Worm (Caenorhabditis elegans) whole organism, mixed stage, embryonic: ENCODE measurements around the gene rol-1.

Experiments used
- M03D4.4 ChIP-seq: sonication (generic microtip); optimal IDR thresholded peaks from 2 replicates; lab custom pipeline; 2017; ENCODE audit warnings: mild to moderate bottlenecking, missing genetic modification characterization, missing compliant biosample characterization
- bed-3 ChIP-seq: fragments of 200-800 bp; sonication (Bioruptor generic); optimal IDR thresholded peaks from 3 replicates; lab custom pipeline; 2018; ENCODE audit warnings: mild to moderate bottlenecking, missing genetic modification characterization, moderate library complexity, missing compliant biosample characterization
- blmp-1 ChIP-seq: fragments of 150-350 bp; optimal IDR thresholded peaks from 2 replicates; lab custom pipeline; 2014; ENCODE audit warnings: missing biosample characterization, missing genetic modification characterization
- ceh-43 ChIP-seq: fragments of 200-800 bp; sonication (Bioruptor generic); optimal IDR thresholded peaks from 2 replicates; lab custom pipeline; 2018; ENCODE audit warnings: mild to moderate bottlenecking, missing genetic modification characterization, moderate library complexity, missing compliant biosample characterization
- ceh-83 ChIP-seq: fragments of 200-800 bp; sonication (Bioruptor generic); optimal IDR thresholded peaks from 2 replicates; lab custom pipeline; 2018; ENCODE audit warnings: mild to moderate bottlenecking, missing genetic modification characterization, missing compliant biosample characterization
- ces-1 ChIP-seq: fragments of 150-350 bp; optimal IDR thresholded peaks from 2 replicates; lab custom pipeline; 2014; ENCODE audit warnings: missing biosample characterization, missing genetic modification reagents, missing genetic modification characterization
- drap-1 ChIP-seq: fragments of 200-800 bp; sonication (Bioruptor generic); optimal IDR thresholded peaks from 3 replicates; lab custom pipeline; 2018; ENCODE audit warnings: mild to moderate bottlenecking, missing genetic modification characterization, missing compliant biosample characterization
- elt-1 ChIP-seq: sonication (generic microtip); optimal IDR thresholded peaks from 2 replicates; lab custom pipeline; 2017; ENCODE audit warnings: missing genetic modification characterization, mild to moderate bottlenecking, missing compliant biosample characterization, antibody characterized with exemption, moderate library complexity, borderline replicate concordance; ENCODE audit not compliant: insufficient read depth
- elt-3 ChIP-seq: fragments of 150-350 bp; optimal IDR thresholded peaks from 2 replicates; lab custom pipeline; 2014; ENCODE audit warnings: missing biosample characterization, missing genetic modification characterization
- flh-1 ChIP-seq: fragments of 200-800 bp; sonication (Bioruptor generic); optimal IDR thresholded peaks from 2 replicates; lab custom pipeline; 2018; ENCODE audit warnings: mild to moderate bottlenecking, missing genetic modification characterization, moderate library complexity, missing compliant biosample characterization
- ham-2 ChIP-seq: fragments of 200-800 bp; sonication (Bioruptor generic); optimal IDR thresholded peaks from 2 replicates; lab custom pipeline; 2018; ENCODE audit warnings: mild to moderate bottlenecking, missing genetic modification characterization, missing compliant biosample characterization
- hlh-1 ChIP-seq: fragments of 150-350 bp; optimal IDR thresholded peaks from 2 replicates; lab custom pipeline; 2014; ENCODE audit warnings: missing biosample characterization, missing genetic modification reagents, missing genetic modification characterization
- lin-13 ChIP-seq: fragments of 150-350 bp; optimal IDR thresholded peaks from 2 replicates; lab custom pipeline; 2014; ENCODE audit warnings: missing biosample characterization, missing genetic modification characterization
- lsy-2 ChIP-seq: fragments of 150-350 bp; optimal IDR thresholded peaks from 2 replicates; lab custom pipeline; 2014; ENCODE audit warnings: missing biosample characterization, missing genetic modification characterization
- mab-5 ChIP-seq: fragments of 150-350 bp; optimal IDR thresholded peaks from 2 replicates; lab custom pipeline; 2014; ENCODE audit warnings: missing biosample characterization, missing genetic modification characterization
- mls-2 ChIP-seq: sonication (generic microtip); optimal IDR thresholded peaks from 2 replicates; lab custom pipeline; 2016; ENCODE audit warnings: mild to moderate bottlenecking, missing genetic modification characterization, moderate library complexity, missing compliant biosample characterization
- nhr-12 ChIP-seq: fragments of 150-350 bp; optimal IDR thresholded peaks from 2 replicates; lab custom pipeline; 2014; ENCODE audit warnings: missing biosample characterization, missing genetic modification characterization
- nhr-2 ChIP-seq: fragments of 150-350 bp; optimal IDR thresholded peaks from 2 replicates; lab custom pipeline; 2014; ENCODE audit warnings: missing biosample characterization, missing genetic modification characterization
- nhr-237 ChIP-seq: fragments of 150-350 bp; optimal IDR thresholded peaks from 2 replicates; lab custom pipeline; 2014; ENCODE audit warnings: missing biosample characterization, missing genetic modification characterization
- nhr-28 ChIP-seq: fragments of 150-350 bp; optimal IDR thresholded peaks from 2 replicates; lab custom pipeline; 2014; ENCODE audit warnings: missing biosample characterization, missing genetic modification characterization
- nhr-76 ChIP-seq: sonication (generic microtip); optimal IDR thresholded peaks from 2 replicates; lab custom pipeline; 2017; ENCODE audit warnings: missing biosample characterization, missing genetic modification characterization
- pha-4 ChIP-seq: fragments of 150-350 bp; optimal IDR thresholded peaks from 2 replicates; lab custom pipeline; 2018; ENCODE audit warnings: missing biosample characterization, missing genetic modification reagents, missing genetic modification characterization
- sem-2 ChIP-seq: fragments of 200-800 bp; sonication (Bioruptor generic); optimal IDR thresholded peaks from 2 replicates; lab custom pipeline; 2018; ENCODE audit warnings: mild to moderate bottlenecking, missing genetic modification characterization, missing compliant biosample characterization
- sptf-1 ChIP-seq: sonication (generic microtip); optimal IDR thresholded peaks from 2 replicates; lab custom pipeline; 2017; ENCODE audit warnings: mild to moderate bottlenecking, missing genetic modification characterization, moderate library complexity, missing compliant biosample characterization
- tbx-8 ChIP-seq: fragments of 200-800 bp; sonication (Bioruptor generic); optimal IDR thresholded peaks from 2 replicates; lab custom pipeline; 2018; ENCODE audit warnings: mild to moderate bottlenecking, missing genetic modification characterization, moderate library complexity, missing compliant biosample characterization
- unc-120 ChIP-seq: sonication (generic microtip); optimal IDR thresholded peaks from 2 replicates; lab custom pipeline; 2017; ENCODE audit warnings: missing genetic modification characterization, missing compliant biosample characterization; ENCODE audit not compliant: poor library complexity, severe bottlenecking
- unc-39 ChIP-seq: fragments of 150-350 bp; optimal IDR thresholded peaks from 2 replicates; lab custom pipeline; 2014; ENCODE audit warnings: missing biosample characterization, missing genetic modification characterization
- unc-62 ChIP-seq: fragments of 150-350 bp; optimal IDR thresholded peaks from 2 replicates; lab custom pipeline; 2014; ENCODE audit warnings: missing biosample characterization, missing genetic modification reagents, missing genetic modification characterization
- zip-8 ChIP-seq: fragments of 150-350 bp; optimal IDR thresholded peaks from 2 replicates; lab custom pipeline; 2014; ENCODE audit warnings: missing biosample characterization, missing genetic modification characterization
- ztf-11 ChIP-seq: fragments of 150-350 bp; optimal IDR thresholded peaks from 2 replicates; lab custom pipeline; 2014; ENCODE audit warnings: missing biosample characterization, missing genetic modification characterization

The rol-1 gene

DNA sequence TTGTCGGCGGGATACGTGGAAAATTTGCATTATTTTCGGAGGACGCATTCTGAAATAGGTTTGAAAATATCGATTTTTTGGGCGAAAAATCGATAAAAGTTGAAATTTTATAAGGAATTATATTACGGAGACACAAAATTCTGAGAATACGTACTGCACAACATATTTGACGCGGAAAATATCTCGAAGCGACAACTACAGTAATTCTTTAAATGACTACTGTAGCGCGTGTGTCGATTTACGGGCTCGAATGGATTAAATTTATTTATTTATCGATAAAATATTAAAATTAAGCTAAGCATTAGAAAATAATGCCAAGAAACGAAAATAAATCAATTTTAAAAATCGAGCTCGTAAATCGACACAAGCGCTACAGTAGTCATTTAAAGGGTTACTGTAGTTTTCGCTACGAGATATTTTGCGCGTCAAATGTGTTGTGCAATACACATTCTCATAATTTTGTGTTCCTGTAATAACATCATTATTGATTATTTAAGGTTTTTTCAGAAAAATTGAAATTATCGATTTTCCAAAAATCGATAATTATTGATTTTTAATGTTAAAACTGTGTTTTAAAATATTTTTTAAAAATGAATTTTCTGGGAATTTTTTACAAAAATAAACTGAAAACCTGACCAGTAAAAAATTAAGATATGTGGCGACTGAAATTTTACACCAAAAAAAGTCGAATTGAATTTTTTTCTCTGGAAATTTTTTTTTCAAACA, 27.7 kb downstream of the rol-1 start, which contains the start of gene polg-1:
TSS of gene polg-1 (minus strand) at position 51 of the 726 bp plus-strand sequence.
- TF ChIP-seq ceh-43 (GFP tag; lab: Kevin White, UChicago), result no peak
- no peak for TF ChIP-seq elt-3
- TF ChIP-seq hlh-1, result no peak
- no peak for TF ChIP-seq lin-13 (tag; lab: Kevin White, UChicago)
- no peak for TF ChIP-seq zip-8 (tag; lab: Kevin White, UChicago)
- TF ChIP-seq tbx-8, result no peak
- TF ChIP-seq elt-1 (tag; lab: Kevin White, UChicago), result no peak
- TF ChIP-seq bed-3 (GFP tag; lab: Kevin White, UChicago), result no peak
- TF ChIP-seq ceh-83, result no peak
- TF ChIP-seq unc-62 (GFP tag; lab: Kevin White, UChicago), result no peak
- no peak for TF ChIP-seq pha-4
- no peak for TF ChIP-seq nhr-12 (tag; lab: Kevin White, UChicago)
- TF ChIP-seq ztf-11, result no peak
- TF ChIP-seq unc-39 (tag; lab: Kevin White, UChicago), result no peak
- no peak for TF ChIP-seq nhr-28 (tag; lab: Kevin White, UChicago)

DNA sequence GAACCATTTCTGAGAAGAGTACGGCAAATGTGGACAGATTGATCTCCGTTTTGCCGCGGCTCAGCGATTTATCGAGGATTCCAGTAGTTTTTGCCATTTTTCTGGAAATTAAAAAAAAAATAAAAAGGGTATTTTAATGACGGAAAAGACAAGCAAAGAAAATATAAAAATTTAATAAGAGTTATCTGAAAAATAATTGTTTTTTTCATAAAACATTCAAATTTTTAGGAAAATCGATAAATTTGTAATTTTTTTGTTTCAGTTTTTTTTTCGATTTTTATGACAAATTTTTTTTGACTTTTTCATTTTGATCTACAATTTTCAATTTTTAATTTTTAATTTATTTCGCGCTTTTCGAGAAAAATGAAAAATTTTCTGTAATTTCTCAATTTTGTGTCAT, 29.9 kb downstream of the rol-1 start, which contains the start of gene trpp-5:
TSS of gene trpp-5 (minus strand) at position 101 of the 400 bp plus-strand sequence.
- TF ChIP-seq elt-1 (tag; lab: Kevin White, UChicago) (no peak), nhr-2 (tag; lab: Kevin White, UChicago) (no peak), zip-8 (tag; lab: Kevin White, UChicago) (no peak)

DNA sequence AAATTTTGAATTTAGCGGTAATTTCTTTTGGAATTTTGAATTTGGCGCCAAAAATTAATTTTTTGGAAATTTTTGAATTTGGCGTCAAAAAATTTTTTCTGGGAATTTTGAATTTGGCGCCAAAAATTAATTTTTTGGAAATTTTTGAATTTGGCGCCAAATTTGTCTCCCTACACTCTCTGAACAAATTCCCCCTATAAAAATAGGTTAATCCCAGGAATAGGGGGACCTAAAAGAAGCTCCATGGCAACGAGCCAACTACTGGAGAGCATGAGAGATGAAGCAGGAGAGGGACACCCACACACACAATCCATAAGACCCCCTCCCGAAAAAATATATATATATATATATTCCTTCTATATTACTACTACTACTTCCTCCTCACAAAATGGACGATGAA, 30.5 kb downstream of the rol-1 start, which contains the start of gene aqp-12:
TSS of gene aqp-12 (plus strand) at position 301 of the 400 bp plus-strand sequence.
- no peak for TF ChIP-seq mls-2 (tag; lab: Kevin White, UChicago)
- no peak for TF ChIP-seq tbx-8
- no peak for TF ChIP-seq drap-1 (GFP tag; lab: Kevin White, UChicago)
- TF ChIP-seq ztf-11, result no peak
- TF ChIP-seq hlh-1, result no peak
- no peak for TF ChIP-seq blmp-1
- no peak for TF ChIP-seq nhr-237 (tag; lab: Kevin White, UChicago)
- TF ChIP-seq mab-5 (tag; lab: Kevin White, UChicago), result no peak
- TF ChIP-seq flh-1 (GFP tag; lab: Kevin White, UChicago), result no peak
- no peak for TF ChIP-seq nhr-76
- no peak for TF ChIP-seq nhr-28 (tag; lab: Kevin White, UChicago)
- no peak for TF ChIP-seq ces-1 (GFP tag; lab: Kevin White, UChicago)
- no peak for TF ChIP-seq ceh-43 (GFP tag; lab: Kevin White, UChicago)
- TF ChIP-seq sptf-1 (tag; lab: Kevin White, UChicago), result no peak
- no peak for TF ChIP-seq ham-2 (GFP tag; lab: Kevin White, UChicago)
- no peak for TF ChIP-seq sem-2 (GFP tag; lab: Kevin White, UChicago)
- no peak for TF ChIP-seq unc-39 (tag; lab: Kevin White, UChicago)
- no peak for TF ChIP-seq unc-120
- TF ChIP-seq unc-62 (GFP tag; lab: Kevin White, UChicago), result no peak
- TF ChIP-seq lsy-2 (tag; lab: Kevin White, UChicago), result no peak

DNA sequence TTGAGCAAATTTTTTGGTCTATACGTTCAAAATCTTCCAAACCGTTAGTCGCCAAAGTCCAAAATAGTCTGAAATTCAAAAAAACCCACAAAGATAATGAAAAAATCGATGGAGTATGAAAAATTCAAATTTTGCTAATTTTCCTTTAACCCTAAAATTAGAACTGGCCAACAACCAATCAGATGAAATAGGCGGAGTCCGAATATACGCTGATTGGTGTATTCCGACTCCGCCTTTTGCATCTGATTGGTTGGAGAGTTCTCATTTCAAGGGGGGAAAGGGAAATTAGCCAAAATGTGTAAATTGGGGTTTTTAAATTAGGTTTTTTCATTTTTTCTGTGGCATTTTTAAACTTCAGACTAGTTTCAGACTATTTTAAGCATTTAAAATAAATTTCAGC, 32.2 kb downstream of the rol-1 start:
- TF ChIP-seq ham-2 (GFP tag; lab: Kevin White, UChicago) (no peak), blmp-1 (no peak), unc-62 (GFP tag; lab: Kevin White, UChicago) (no peak), flh-1 (GFP tag; lab: Kevin White, UChicago) (no peak), pha-4 (no peak), zip-8 (tag; lab: Kevin White, UChicago) (no peak), nhr-2 (tag; lab: Kevin White, UChicago) (no peak), hlh-1 (no peak), ces-1 (GFP tag; lab: Kevin White, UChicago) (no peak), bed-3 (GFP tag; lab: Kevin White, UChicago) (no peak)
- TF ChIP-seq, all 35 proteins: peak for 0

DNA sequence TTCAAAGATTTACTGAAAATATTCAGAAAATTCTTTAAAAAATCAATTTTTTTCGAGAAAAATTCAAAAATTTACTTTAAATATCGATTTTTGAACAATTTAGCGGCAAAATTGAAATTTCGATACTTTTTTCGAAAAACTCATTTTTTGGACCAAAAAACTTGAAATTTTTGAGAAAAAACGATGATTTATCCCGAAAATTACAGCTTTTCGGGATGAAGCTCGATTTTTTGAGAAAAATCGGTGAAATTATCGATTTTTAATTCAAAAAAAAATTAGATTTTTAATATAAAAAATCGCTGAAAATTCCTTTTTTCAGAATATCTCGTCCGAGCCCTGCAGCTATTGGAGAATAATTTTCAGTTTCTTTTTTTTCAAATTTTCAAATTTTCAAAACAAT, 36.4 kb downstream of the rol-1 start:
- no peak for TF ChIP-seq mls-2 (tag; lab: Kevin White, UChicago)
- no peak for TF ChIP-seq bed-3 (GFP tag; lab: Kevin White, UChicago)
- TF ChIP-seq elt-3, result no peak
- TF ChIP-seq ces-1 (GFP tag; lab: Kevin White, UChicago), result no peak
- TF ChIP-seq M03D4.4 (tag; lab: Kevin White, UChicago), result no peak
